Worm (Caenorhabditis elegans): ENCODE results near the gene C40A11.7.
A peak's percentile ranks its signal among the peaks of the same experiment; 100 is the strongest.

Gene C40A11.7

ce11 chrII:2150485-2150985 lies at the start of gene C40A11.7, which contains the start of gene C40A11.8:
C40A11.7 (minus strand) TSS chrII:2150585.
C40A11.8 (minus strand) TSS chrII:2150935.
- TF ChIP-seq ztf-29 (GFP tag; IDR thresholded peaks at IDR 0.05) (no peak), tab-1 (GFP tag; IDR thresholded peaks at IDR 0.05) (no peak), ztf-23 (GFP tag; IDR thresholded peaks at IDR 0.05) (no peak), med-1 (GFP tag; optimal IDR thresholded peaks at IDR 0.05; ENCODE audit: insufficient read depth) (no peak), flt-1 (GFP tag; IDR thresholded peaks at IDR 0.05) (no peak), klf-2 (GFP tag; conservative IDR thresholded peaks at IDR 0.05) (no peak), T22C8.4 (GFP tag; IDR thresholded peaks at IDR 0.05) (no peak), cog-1 (tag; optimal IDR thresholded peaks at IDR 0.05) (no peak), ref-1 (GFP tag; conservative IDR thresholded peaks at IDR 0.05) (no peak)

DNA sequence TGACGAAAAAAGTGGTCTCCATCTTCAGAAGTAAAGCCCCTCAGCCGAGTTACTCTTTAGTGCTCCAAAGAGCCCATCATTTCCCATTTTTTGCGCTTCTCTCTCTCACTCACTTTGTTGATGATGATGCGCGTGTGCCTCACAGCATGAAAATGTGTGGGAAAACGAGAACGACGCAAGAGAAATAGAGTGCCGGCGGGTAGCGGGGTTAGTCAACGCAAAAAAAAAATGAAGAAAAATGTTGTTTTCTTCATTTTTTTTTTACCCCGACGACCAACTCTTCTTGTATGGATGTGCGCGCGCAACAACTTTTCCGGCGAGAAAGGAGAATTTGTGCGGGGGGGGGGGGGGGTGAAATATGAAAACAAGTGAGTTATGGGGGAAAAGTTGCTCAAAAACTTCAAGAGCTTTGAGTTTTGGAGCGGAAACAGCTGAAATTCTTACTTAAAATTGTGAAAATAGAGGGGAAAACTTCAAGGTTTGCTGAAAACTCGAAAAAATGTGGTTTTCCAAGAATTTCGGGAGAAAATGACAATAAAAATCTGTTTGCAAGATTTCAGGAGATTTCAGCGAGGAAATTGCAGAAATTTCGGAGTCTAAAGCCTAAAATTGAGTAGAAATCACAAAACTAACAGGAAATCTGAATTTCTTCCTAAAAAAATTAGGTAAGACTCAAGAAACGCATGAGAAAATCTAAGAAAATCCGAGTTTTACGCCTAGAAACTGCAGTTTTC lies 47.3 kb upstream of the C40A11.7 start, which contains the start of gene C33C12.1:
C33C12.1 (plus strand) TSS at position 684 of the 734 bp plus-strand sequence.
- TF ChIP-seq flt-1 (GFP tag; IDR thresholded peaks at IDR 0.05) (no peak), klf-2 (GFP tag; conservative IDR thresholded peaks at IDR 0.05) (no peak), ztf-29 (GFP tag; IDR thresholded peaks at IDR 0.05) (no peak), ztf-23 (GFP tag; IDR thresholded peaks at IDR 0.05) (no peak), cog-1 (tag; optimal IDR thresholded peaks at IDR 0.05) (no peak)

DNA sequence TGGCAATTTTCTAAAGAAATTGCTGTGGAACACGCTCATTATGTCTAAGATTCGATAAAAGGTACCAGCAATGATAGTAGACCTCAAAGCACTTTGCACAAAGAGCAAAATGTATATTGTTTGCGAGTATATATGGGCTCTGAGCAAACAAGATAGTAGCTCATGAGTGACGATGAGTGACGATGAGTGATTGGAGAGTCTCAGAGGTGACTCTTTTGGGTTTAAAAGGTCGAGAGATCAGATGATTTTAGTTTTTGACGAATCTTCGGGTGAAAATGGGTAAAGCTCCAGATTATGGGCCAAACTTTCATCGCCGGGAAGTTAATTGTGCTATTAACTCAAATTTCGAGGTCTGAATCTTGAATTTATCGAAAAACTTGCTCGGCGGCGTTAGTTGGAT lies 46.4 kb upstream of the C40A11.7 start:
- TF ChIP-seq tab-1 (GFP tag; IDR thresholded peaks at IDR 0.05) (no peak), ztf-23 (GFP tag; IDR thresholded peaks at IDR 0.05) (no peak), ztf-29 (GFP tag; IDR thresholded peaks at IDR 0.05) (no peak), T22C8.4 (GFP tag; IDR thresholded peaks at IDR 0.05) (no peak), cog-1 (tag; optimal IDR thresholded peaks at IDR 0.05) (no peak), flt-1 (GFP tag; IDR thresholded peaks at IDR 0.05) (no peak), klf-2 (GFP tag; conservative IDR thresholded peaks at IDR 0.05) (no peak)

DNA sequence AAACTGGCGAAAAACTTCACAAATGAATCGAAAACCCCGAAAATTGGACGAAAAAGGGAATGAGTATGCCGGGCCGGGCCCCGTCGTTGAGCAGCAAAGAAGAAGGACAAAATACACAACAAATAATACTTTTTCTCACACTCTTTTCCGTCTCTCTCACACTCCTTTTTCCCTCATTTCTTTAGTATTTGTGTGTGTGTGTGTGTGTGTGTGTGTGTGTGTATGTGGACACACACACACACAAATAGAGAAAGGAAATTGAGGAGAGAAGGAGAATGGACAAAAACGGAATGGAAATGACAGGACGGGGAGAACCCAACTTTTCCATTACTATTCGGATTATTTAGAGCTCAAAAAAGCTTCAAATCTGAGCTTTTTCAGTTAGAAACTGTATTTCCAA lies 45.2 kb upstream of the C40A11.7 start:
- no peak for TF ChIP-seq flt-1 (GFP tag; IDR thresholded peaks at IDR 0.05)
- peak; percentile 33 for TF ChIP-seq cog-1 (tag; optimal IDR thresholded peaks at IDR 0.05)

DNA sequence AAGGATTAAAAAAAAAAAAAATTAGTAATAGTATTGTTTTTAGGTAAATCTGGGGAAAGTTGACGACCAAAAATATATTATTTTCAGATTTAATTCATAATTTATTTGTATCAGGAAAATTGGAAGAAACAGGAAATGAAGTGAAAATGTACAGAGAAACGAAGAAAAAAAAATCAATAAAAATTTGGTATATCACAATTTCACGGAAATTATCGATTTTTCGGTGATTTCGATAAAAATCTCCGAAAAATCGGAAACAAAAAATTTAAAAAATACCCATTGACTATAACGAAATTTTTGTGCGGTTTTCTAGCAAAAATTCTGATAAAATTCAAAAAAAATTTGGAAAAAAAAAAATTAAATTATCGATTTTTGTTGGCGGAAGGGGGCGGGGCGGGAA lies 41.9 kb upstream of the C40A11.7 start:
- TF ChIP-seq cog-1 (tag; optimal IDR thresholded peaks at IDR 0.05) (no peak), ztf-23 (GFP tag; IDR thresholded peaks at IDR 0.05) (no peak), ref-1 (GFP tag; conservative IDR thresholded peaks at IDR 0.05) (no peak), T22C8.4 (GFP tag; IDR thresholded peaks at IDR 0.05) (no peak), tab-1 (GFP tag; IDR thresholded peaks at IDR 0.05) (no peak), ztf-29 (GFP tag; IDR thresholded peaks at IDR 0.05) (no peak), med-1 (GFP tag; optimal IDR thresholded peaks at IDR 0.05; ENCODE audit: insufficient read depth) (no peak), flt-1 (GFP tag; IDR thresholded peaks at IDR 0.05) (no peak)

DNA sequence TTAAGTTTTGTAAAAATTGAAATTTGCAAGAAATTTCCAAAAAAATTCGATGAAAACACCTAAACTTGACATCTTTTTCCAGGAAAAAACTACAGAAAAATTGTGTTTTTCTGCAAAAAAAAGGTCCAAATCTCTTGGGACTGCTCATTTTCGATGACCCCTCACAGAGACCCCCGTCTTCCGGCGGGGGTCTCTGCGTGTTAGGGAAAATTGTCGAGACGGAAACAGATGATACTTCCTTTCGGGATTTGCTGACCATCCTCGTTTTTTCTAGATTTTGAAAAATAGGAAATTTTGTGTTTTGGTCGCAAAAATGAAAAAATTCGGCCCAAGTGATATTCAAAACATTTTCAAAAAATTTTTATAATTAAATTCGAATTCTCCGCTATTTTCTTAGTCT lies 41.0 kb upstream of the C40A11.7 start:
- TF ChIP-seq ref-1 (GFP tag; conservative IDR thresholded peaks at IDR 0.05) (no peak), tab-1 (GFP tag; IDR thresholded peaks at IDR 0.05) (no peak), ztf-29 (GFP tag; IDR thresholded peaks at IDR 0.05) (no peak), T22C8.4 (GFP tag; IDR thresholded peaks at IDR 0.05) (no peak), ztf-23 (GFP tag; IDR thresholded peaks at IDR 0.05) (no peak), cog-1 (tag; optimal IDR thresholded peaks at IDR 0.05) (no peak), klf-2 (GFP tag; conservative IDR thresholded peaks at IDR 0.05) (no peak), flt-1 (GFP tag; IDR thresholded peaks at IDR 0.05) (no peak), med-1 (GFP tag; optimal IDR thresholded peaks at IDR 0.05; ENCODE audit: insufficient read depth) (no peak)

DNA sequence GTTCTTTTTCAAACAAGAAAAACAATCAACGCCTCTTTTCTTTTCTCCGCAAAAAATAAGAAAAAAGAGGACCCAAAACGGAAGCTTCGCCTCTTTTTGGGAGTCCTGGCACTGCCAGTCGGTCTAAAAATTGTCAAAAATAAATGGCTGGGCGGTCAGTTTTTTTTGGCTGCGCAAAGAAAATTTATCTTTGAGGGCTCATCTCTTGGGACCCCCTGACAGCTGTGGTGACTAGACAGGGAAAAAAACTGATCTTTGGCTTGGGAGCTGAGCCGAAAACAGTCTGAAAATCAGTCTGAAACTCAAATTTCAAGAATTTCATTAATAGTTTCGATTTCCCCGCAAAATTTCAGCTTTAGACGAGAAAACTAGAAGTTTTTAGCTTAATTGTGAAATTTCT lies 40.1 kb upstream of the C40A11.7 start:
- TF ChIP-seq tab-1 (GFP tag; IDR thresholded peaks at IDR 0.05), result no peak
- TF ChIP-seq T22C8.4 (GFP tag; IDR thresholded peaks at IDR 0.05), result no peak
- no peak for TF ChIP-seq med-1 (GFP tag; optimal IDR thresholded peaks at IDR 0.05; ENCODE audit: insufficient read depth)

DNA sequence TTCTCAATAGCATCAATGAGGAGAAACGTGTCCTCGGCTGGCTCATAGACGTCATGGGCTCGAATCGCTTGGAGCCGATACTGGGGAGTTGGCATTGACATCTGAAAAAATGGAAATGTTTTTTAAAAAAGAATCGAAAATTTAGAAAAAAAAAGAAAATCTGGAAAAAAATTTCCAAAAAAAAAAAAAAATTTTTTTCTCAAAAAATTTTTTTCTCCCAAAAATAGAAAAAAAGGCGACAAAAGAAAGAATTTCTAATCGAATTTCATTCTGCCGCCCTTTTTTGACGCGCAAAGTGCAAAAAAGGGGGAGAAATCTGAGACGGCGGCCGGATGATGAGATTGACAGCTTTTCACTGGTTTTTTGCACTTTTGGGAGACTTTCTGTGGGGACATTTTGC lies 39.0 kb upstream of the C40A11.7 start, which contains the start of gene mtq-2:
mtq-2 (minus strand) TSS at position 101 of the 400 bp plus-strand sequence.
- no peak for TF ChIP-seq flt-1 (GFP tag; IDR thresholded peaks at IDR 0.05)
- TF ChIP-seq cog-1 (tag; optimal IDR thresholded peaks at IDR 0.05), result no peak
- TF ChIP-seq klf-2 (GFP tag; conservative IDR thresholded peaks at IDR 0.05), result no peak
- TF ChIP-seq ztf-23 (GFP tag; IDR thresholded peaks at IDR 0.05), result no peak
- TF ChIP-seq T22C8.4 (GFP tag; IDR thresholded peaks at IDR 0.05), result no peak
- no peak for TF ChIP-seq ref-1 (GFP tag; conservative IDR thresholded peaks at IDR 0.05)
- no peak for TF ChIP-seq ztf-29 (GFP tag; IDR thresholded peaks at IDR 0.05)
- no peak for TF ChIP-seq med-1 (GFP tag; optimal IDR thresholded peaks at IDR 0.05; ENCODE audit: insufficient read depth)
- no peak for TF ChIP-seq tab-1 (GFP tag; IDR thresholded peaks at IDR 0.05)

- no peak for TF ChIP-seq tab-1 (GFP tag; IDR thresholded peaks at IDR 0.05)
- TF ChIP-seq klf-2 (GFP tag; conservative IDR thresholded peaks at IDR 0.05), result no peak
- TF ChIP-seq cog-1 (tag; optimal IDR thresholded peaks at IDR 0.05), result no peak
- TF ChIP-seq ztf-23 (GFP tag; IDR thresholded peaks at IDR 0.05), result no peak
- TF ChIP-seq ztf-29 (GFP tag; IDR thresholded peaks at IDR 0.05), result no peak
- no peak for TF ChIP-seq T22C8.4 (GFP tag; IDR thresholded peaks at IDR 0.05)
- no peak for TF ChIP-seq med-1 (GFP tag; optimal IDR thresholded peaks at IDR 0.05; ENCODE audit: insufficient read depth)
- no peak for TF ChIP-seq ref-1 (GFP tag; conservative IDR thresholded peaks at IDR 0.05)
- no peak for TF ChIP-seq flt-1 (GFP tag; IDR thresholded peaks at IDR 0.05)
These were observed 36.3 kb upstream of the C40A11.7 start for ce11 chrII:2186730-2187129.

DNA sequence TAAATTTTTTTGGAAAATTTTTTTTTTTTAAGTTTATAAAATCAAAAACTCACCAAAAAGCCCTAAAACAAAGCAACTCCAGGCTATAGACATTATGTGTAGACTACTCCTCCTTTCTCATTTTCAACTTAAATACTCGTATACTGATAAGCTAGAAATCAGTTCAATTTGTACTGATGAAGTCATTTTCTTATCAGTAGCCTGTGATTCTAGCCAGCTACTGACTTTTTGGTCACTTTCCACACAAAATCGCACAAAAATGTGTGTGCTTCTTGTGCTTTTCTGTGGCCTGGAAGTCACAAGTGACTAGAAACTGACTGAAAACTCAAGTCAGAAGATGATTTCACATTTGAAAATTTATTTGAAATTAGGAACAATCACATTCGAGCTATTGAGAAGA lies 35.9 kb upstream of the C40A11.7 start, which contains the start of gene gba-2:
gba-2 (minus strand) TSS at position 106 of the 400 bp plus-strand sequence.
- TF ChIP-seq med-1 (GFP tag; optimal IDR thresholded peaks at IDR 0.05; ENCODE audit: insufficient read depth) (no peak), klf-2 (GFP tag; conservative IDR thresholded peaks at IDR 0.05) (no peak), ref-1 (GFP tag; conservative IDR thresholded peaks at IDR 0.05) (no peak), cog-1 (tag; optimal IDR thresholded peaks at IDR 0.05) (no peak), T22C8.4 (GFP tag; IDR thresholded peaks at IDR 0.05) (no peak), ztf-23 (GFP tag; IDR thresholded peaks at IDR 0.05) (no peak), tab-1 (GFP tag; IDR thresholded peaks at IDR 0.05) (no peak), flt-1 (GFP tag; IDR thresholded peaks at IDR 0.05) (no peak), ztf-29 (GFP tag; IDR thresholded peaks at IDR 0.05) (no peak)
